Worm (Caenorhabditis elegans) whole organism, late embryonic: ENCODE measurements around the gene fbxa-190.
A peak's percentile ranks its signal among the peaks of the same experiment; 100 is the strongest.

ENCODE experiments used
- F13H6.1 ChIP-seq: sonication (generic microtip); optimal IDR thresholded peaks from 2 replicates; lab custom pipeline; 2016; ENCODE audit warnings: missing genetic modification characterization, missing compliant biosample characterization
- ahr-1 ChIP-seq: sonication (generic microtip); optimal IDR thresholded peaks from 2 replicates; lab custom pipeline; 2016; ENCODE audit warnings: missing genetic modification characterization, missing compliant biosample characterization
- ama-1 ChIP-seq: fragments of 150-350 bp; optimal IDR thresholded peaks from 2 replicates; lab custom pipeline; 2014
- ceh-14 ChIP-seq: sonication (generic microtip); optimal IDR thresholded peaks from 2 replicates; lab custom pipeline; 2016; ENCODE audit warnings: missing genotype, missing genetic modification characterization, missing compliant biosample characterization
- ceh-18 ChIP-seq: sonication (generic microtip); optimal IDR thresholded peaks from 2 replicates; lab custom pipeline; 2016; ENCODE audit warnings: missing genetic modification characterization, missing compliant biosample characterization
- ceh-19 ChIP-seq: fragments of 200-800 bp; sonication (Bioruptor generic); optimal IDR thresholded peaks from 2 replicates; lab custom pipeline; 2018; ENCODE audit warnings: mild to moderate bottlenecking, missing genetic modification characterization, missing compliant biosample characterization
- ceh-22 ChIP-seq: sonication (generic microtip); optimal IDR thresholded peaks from 2 replicates; lab custom pipeline; 2017; ENCODE audit warnings: missing biosample characterization, missing genetic modification characterization
- ceh-24 ChIP-seq: sonication (generic microtip); optimal IDR thresholded peaks from 2 replicates; lab custom pipeline; 2016; ENCODE audit warnings: mild to moderate bottlenecking, missing genetic modification characterization, missing compliant biosample characterization
- ceh-31 ChIP-seq: sonication (generic microtip); optimal IDR thresholded peaks from 2 replicates; lab custom pipeline; 2016; ENCODE audit warnings: missing genetic modification characterization, missing compliant biosample characterization
- ceh-34 ChIP-seq: sonication (generic microtip); optimal IDR thresholded peaks from 2 replicates; lab custom pipeline; 2016; ENCODE audit warnings: mild to moderate bottlenecking, missing genetic modification characterization, missing compliant biosample characterization
- ceh-45 ChIP-seq: fragments of 200-800 bp; sonication (Bioruptor generic); IDR thresholded peaks from 2 replicates; pipeline ENCODE4 v1.3.6; 2022; ENCODE audit warnings: missing genetic modification reagents, missing genetic modification characterization, missing compliant biosample characterization
- dve-1 ChIP-seq: sonication (generic microtip); optimal IDR thresholded peaks from 2 replicates; lab custom pipeline; 2017; ENCODE audit warnings: antibody characterized with exemption, mild to moderate bottlenecking, missing genetic modification characterization, missing compliant biosample characterization
- elt-2 ChIP-seq: sonication (generic microtip); optimal IDR thresholded peaks from 2 replicates; lab custom pipeline; 2016; ENCODE audit warnings: missing genetic modification reagents, missing genetic modification characterization, missing compliant biosample characterization
- ets-4 ChIP-seq: sonication (generic microtip); optimal IDR thresholded peaks from 2 replicates; lab custom pipeline; 2016; ENCODE audit warnings: missing genetic modification characterization, missing compliant biosample characterization
- eyg-1 ChIP-seq: sonication (generic microtip); optimal IDR thresholded peaks from 2 replicates; lab custom pipeline; 2016; ENCODE audit warnings: missing genotype, missing genetic modification characterization, missing compliant biosample characterization
- fax-1 ChIP-seq: sonication (generic microtip); optimal IDR thresholded peaks from 2 replicates; lab custom pipeline; 2016; ENCODE audit warnings: missing genotype, missing genetic modification characterization, missing compliant biosample characterization
- fkh-6 ChIP-seq: sonication (generic microtip); optimal IDR thresholded peaks from 2 replicates; lab custom pipeline; 2016; ENCODE audit warnings: missing genetic modification characterization, missing compliant biosample characterization
- hlh-13 ChIP-seq: fragments of 200-800 bp; sonication (Bioruptor generic); optimal IDR thresholded peaks from 2 replicates; lab custom pipeline; 2018; ENCODE audit warnings: mild to moderate bottlenecking, missing genetic modification characterization, missing compliant biosample characterization
- hlh-15 ChIP-seq: sonication (generic microtip); optimal IDR thresholded peaks from 2 replicates; lab custom pipeline; 2016; ENCODE audit warnings: missing genetic modification characterization, missing compliant biosample characterization
- hlh-30 ChIP-seq: sonication (generic microtip); optimal IDR thresholded peaks from 2 replicates; lab custom pipeline; 2017; ENCODE audit warnings: antibody characterized with exemption, missing genetic modification characterization, missing compliant biosample characterization; ENCODE audit not compliant: insufficient read depth
- hlh-6 ChIP-seq: sonication (generic microtip); optimal IDR thresholded peaks from 2 replicates; lab custom pipeline; 2016; ENCODE audit warnings: missing genotype, missing genetic modification characterization, missing compliant biosample characterization
- lim-6 ChIP-seq: sonication (generic microtip); optimal IDR thresholded peaks from 2 replicates; lab custom pipeline; 2016; ENCODE audit warnings: missing genetic modification characterization, missing compliant biosample characterization
- madf-2 ChIP-seq: sonication (generic microtip); optimal IDR thresholded peaks from 2 replicates; lab custom pipeline; 2017; ENCODE audit warnings: missing genetic modification characterization, missing compliant biosample characterization
- mec-3 ChIP-seq: sonication (generic microtip); optimal IDR thresholded peaks from 2 replicates; lab custom pipeline; 2016; ENCODE audit warnings: borderline replicate concordance, missing genetic modification characterization, missing compliant biosample characterization
- nfya-1 ChIP-seq: sonication (generic microtip); optimal IDR thresholded peaks from 2 replicates; lab custom pipeline; 2017; ENCODE audit warnings: missing genetic modification characterization, mild to moderate bottlenecking, missing compliant biosample characterization, antibody characterized with exemption, moderate library complexity
- nhr-232 ChIP-seq: sonication (generic microtip); optimal IDR thresholded peaks from 2 replicates; lab custom pipeline; 2016; ENCODE audit warnings: missing genetic modification characterization, missing compliant biosample characterization
- pag-3 ChIP-seq: sonication (generic microtip); optimal IDR thresholded peaks from 2 replicates; lab custom pipeline; 2016; ENCODE audit warnings: missing compliant biosample characterization, missing genetic modification characterization, borderline replicate concordance
- pha-4 ChIP-seq: fragments of 150-350 bp; optimal IDR thresholded peaks from 2 replicates; lab custom pipeline; 2018; ENCODE audit warnings: missing biosample characterization, missing genetic modification reagents, missing genetic modification characterization
- rnt-1 ChIP-seq: sonication (generic microtip); optimal IDR thresholded peaks from 2 replicates; lab custom pipeline; 2016; ENCODE audit warnings: missing genetic modification characterization, missing compliant biosample characterization
- sdc-2 ChIP-seq: sonication (generic microtip); optimal IDR thresholded peaks from 2 replicates; lab custom pipeline; 2016; ENCODE audit warnings: missing genotype, missing genetic modification characterization, missing compliant biosample characterization
- sox-2 ChIP-seq: fragments of 200-800 bp; sonication (Bioruptor generic); IDR thresholded peaks from 2 replicates; pipeline ENCODE4 v1.3.6; 2022; ENCODE audit warnings: missing genetic modification reagents, missing genetic modification characterization, missing compliant biosample characterization
- sox-4 ChIP-seq: sonication (generic microtip); optimal IDR thresholded peaks from 2 replicates; lab custom pipeline; 2017; ENCODE audit warnings: mild to moderate bottlenecking, missing genetic modification characterization, inconsistent platforms, missing compliant biosample characterization
- tbx-2 ChIP-seq: sonication (generic microtip); optimal IDR thresholded peaks from 2 replicates; lab custom pipeline; 2016; ENCODE audit warnings: missing genetic modification characterization, missing compliant biosample characterization
- tbx-7 ChIP-seq: sonication (generic microtip); optimal IDR thresholded peaks from 2 replicates; lab custom pipeline; 2016; ENCODE audit warnings: missing genotype, missing genetic modification characterization, missing compliant biosample characterization
- ttx-3 ChIP-seq: sonication (generic microtip); optimal IDR thresholded peaks from 2 replicates; lab custom pipeline; 2016; ENCODE audit warnings: missing genetic modification reagents, missing genetic modification characterization, missing compliant biosample characterization
- unc-42 ChIP-seq: sonication (generic microtip); optimal IDR thresholded peaks from 2 replicates; lab custom pipeline; 2016; ENCODE audit warnings: missing genotype, missing genetic modification characterization, missing compliant biosample characterization
- unc-55 ChIP-seq: sonication (generic microtip); optimal IDR thresholded peaks from 2 replicates; lab custom pipeline; 2017; ENCODE audit warnings: missing biosample characterization, missing genetic modification reagents, missing genetic modification characterization

The fbxa-190 gene

DNA sequence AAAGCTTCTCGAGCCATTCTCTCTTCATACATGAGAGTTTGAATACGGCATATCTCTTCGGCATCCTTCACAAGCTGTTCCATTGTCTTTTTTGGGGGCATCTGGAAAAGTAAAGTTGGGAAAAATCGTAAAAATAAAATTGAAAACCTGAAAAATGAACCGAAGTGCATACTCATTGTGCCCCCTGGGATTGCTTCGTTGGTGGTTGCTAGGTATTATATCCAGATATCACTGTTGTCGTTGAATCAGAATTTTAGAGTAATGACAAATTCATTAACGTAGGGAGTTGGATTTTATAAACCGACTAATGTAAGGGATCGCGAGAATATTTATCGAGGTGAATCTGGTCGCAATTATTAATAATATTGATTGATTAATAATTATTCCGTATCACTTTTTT is 9.8 kb downstream of the fbxa-190 start, which contains the start of gene F56C3.10:
Gene F56C3.10, minus strand, starts transcription at position 101 of the 400 bp plus-strand sequence.
- TF ChIP-seq pha-4 (tag; lab: Kevin White, UChicago) (no peak), ceh-14 (tag; lab: Kevin White, UChicago) (no peak), mec-3 (tag; lab: Kevin White, UChicago) (no peak), ama-1 (no peak), ceh-34 (no peak), elt-2 (tag; lab: Kevin White, UChicago) (no peak), eyg-1 (tag; lab: Kevin White, UChicago) (no peak), lim-6 (no peak), ceh-19 (GFP tag; lab: Kevin White, UChicago) (no peak), hlh-15 (tag; lab: Kevin White, UChicago) (no peak), F13H6.1 (tag; lab: Kevin White, UChicago) (no peak), ttx-3 (tag; lab: Kevin White, UChicago) (no peak), nfya-1 (tag; lab: Kevin White, UChicago) (no peak), hlh-6 (tag; lab: Kevin White, UChicago) (no peak), ahr-1 (no peak), madf-2 (tag; lab: Kevin White, UChicago) (no peak), fax-1 (tag; lab: Kevin White, UChicago) (no peak), tbx-2 (no peak), ceh-45 (GFP tag; lab: Robert Waterston, UW) (no peak)

DNA sequence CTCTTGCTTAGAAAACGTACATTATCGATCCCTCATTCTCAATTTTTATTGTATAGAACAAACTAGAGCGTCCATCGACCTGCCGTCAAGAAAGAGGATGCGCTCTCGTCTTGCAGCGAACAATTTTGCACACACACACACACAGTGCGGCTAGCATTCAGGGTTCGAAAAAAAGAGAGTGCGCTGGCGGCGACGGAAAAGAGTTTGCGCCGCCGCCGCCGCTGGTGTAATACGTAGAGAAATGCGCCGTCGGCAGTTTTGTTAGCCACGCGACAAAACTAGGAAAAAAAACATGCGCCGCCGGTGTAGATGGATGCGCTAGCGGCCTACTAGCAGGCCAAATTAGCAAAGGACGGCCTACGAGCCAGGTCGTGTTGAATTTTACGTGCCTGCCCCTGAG is 11.7 kb downstream of the fbxa-190 start:
- TF ChIP-seq ceh-18 (tag; lab: Kevin White, UChicago) = no peak
- peak; percentile 64 for TF ChIP-seq sdc-2
- no peak for TF ChIP-seq nhr-232
- TF ChIP-seq, all 69 proteins: peak for 1

DNA sequence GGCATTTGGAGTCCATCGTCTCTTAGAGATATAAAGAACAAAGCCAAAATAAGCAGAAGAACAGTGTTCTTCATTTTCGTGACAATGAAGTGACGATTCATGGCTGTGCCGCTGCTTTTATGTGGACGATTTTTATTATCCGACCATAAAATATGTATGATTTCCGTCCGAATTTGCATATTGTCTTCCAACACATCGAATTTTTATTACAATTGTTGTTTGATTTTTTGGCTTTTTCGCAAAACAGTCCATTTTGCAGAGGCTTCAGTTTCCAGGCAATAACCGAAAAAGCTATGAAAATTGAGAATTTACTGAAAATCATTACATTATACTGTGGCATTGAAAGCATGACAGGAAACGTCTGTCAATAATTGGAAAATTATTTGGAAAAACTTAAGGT is 12.7 kb downstream of the fbxa-190 start, which contains the start of gene F56C3.8:
Gene F56C3.8, minus strand, starts transcription at position 101 of the 400 bp plus-strand sequence.
- TF ChIP-seq ama-1 (no peak), ceh-31 (tag; lab: Kevin White, UChicago) (no peak), fax-1 (tag; lab: Kevin White, UChicago) (no peak), ceh-34 (no peak), ceh-24 (tag; lab: Kevin White, UChicago) (no peak), hlh-15 (tag; lab: Kevin White, UChicago) (no peak), tbx-7 (no peak), sox-4 (tag; lab: Kevin White, UChicago) (no peak)

DNA sequence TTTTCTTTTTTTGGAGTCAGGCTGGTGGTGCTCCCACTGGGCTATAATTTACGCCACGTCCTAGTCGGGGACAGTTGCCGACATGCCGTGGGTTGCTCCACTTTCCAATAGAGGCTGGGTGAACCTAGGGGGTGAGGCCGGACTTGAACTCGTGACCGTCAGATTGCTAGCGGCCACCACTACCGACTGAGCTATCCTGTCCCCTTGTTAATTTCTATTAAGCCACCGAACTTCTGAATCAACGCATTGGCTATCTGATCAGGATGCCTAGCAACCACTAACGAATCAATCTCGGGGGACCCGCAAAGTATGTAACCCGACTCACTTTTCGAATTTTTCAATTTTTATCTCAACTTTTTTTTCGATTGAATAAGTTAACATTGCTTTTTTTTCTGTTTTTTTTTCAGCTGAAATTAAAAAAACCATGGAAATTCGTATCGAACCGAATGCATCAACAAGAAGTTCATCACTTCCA is 15.1 kb downstream of the fbxa-190 start, which contains the start of gene F56C3.1:
Gene F56C3.1, plus strand, starts transcription at position 425 of the 475 bp plus-strand sequence.
- peak; percentile 93 for TF ChIP-seq sdc-2
- no peak for TF ChIP-seq ceh-22

DNA sequence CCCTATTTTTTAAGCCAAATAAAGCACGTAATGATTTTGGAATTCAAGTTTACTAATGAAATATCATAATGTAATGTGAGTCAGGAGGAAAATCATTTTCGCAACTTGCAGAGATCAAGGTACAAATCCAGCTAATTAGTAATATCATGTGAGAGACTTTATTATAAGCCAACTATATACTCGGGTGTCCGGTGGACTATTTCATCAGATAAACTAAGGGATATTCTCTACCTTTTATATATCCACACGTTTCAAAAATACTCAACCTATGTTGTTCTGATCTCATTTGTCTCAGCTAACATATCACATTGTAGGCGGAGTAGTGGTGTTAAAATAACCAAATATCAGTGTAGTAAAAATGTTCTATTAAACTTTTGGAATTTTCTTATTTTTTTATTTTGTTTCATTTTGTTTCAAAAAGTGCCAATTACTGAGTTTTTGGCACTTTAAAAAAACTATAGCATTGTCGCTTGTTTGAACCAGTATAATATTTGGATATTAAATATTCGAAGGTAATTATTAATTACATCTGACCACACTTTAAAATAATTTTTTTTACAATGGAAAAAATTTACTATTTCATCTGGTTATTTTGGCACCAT is 17.7 kb downstream of the fbxa-190 start:
- TF ChIP-seq sdc-2 (peak; percentile 98), unc-42 (tag; lab: Kevin White, UChicago) (peak; percentile 50), hlh-13 (GFP tag; lab: Kevin White, UChicago) (no peak), hlh-30 (tag; lab: Kevin White, UChicago) (peak; percentile 73), mec-3 (tag; lab: Kevin White, UChicago) (no peak), sox-2 (no peak), unc-55 (no peak), pag-3 (tag; lab: Kevin White, UChicago) (no peak), dve-1 (tag; lab: Kevin White, UChicago) (no peak), nfya-1 (tag; lab: Kevin White, UChicago) (peak; percentile 19), ceh-31 (tag; lab: Kevin White, UChicago) (peak; percentile 44), tbx-7 (no peak), rnt-1 (tag; lab: Kevin White, UChicago) (no peak), fkh-6 (no peak), ets-4 (tag; lab: Kevin White, UChicago) (no peak)
- TF ChIP-seq, all 69 proteins: peak for 5
